Fruit fly (Drosophila melanogaster): Measurements from ENCODE around the gene Arl8.

DNA sequence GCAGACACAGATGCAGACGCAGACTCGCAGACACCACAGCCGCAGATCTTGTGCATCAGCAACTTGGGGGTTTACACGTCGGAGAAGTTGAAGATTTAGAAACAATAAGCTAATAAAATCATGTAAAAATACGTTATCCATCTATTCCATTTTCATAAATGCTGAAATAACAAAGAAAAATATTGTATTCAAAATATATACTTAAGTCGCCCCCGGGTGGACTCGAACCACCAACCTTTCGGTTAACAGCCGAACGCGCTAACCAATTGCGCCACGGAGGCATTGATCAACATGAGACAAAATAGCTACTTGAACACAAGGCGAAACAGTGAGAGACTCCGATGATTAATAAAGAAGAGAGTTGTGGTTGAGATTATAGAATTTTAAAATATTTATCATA is 12.9 kb downstream of the Arl8 start:
- no peak for TF ChIP-seq psq (optimal IDR thresholded peaks at IDR 0.05)
- no peak for TF ChIP-seq Myc (optimal IDR thresholded peaks at IDR 0.05)
- no peak for TF ChIP-seq h (optimal IDR thresholded peaks at IDR 0.05)
- TF ChIP-seq insv (optimal IDR thresholded peaks at IDR 0.05) = no peak

Measured in Kc167 (cell line).